Worm (Caenorhabditis elegans) whole organism, late embryonic: ENCODE results near the gene ceeh-2.

Experiments used
- T23F11.4 ChIP-seq: fragments of 200-800 bp; sonication (Bioruptor generic); optimal IDR thresholded peaks from 2 replicates; lab custom pipeline; 2018; ENCODE audit warnings: mild to moderate bottlenecking, missing genetic modification characterization, missing compliant biosample characterization
- ceh-18 ChIP-seq: sonication (generic microtip); optimal IDR thresholded peaks from 2 replicates; lab custom pipeline; 2016; ENCODE audit warnings: missing genetic modification characterization, missing compliant biosample characterization
- ceh-19 ChIP-seq: fragments of 200-800 bp; sonication (Bioruptor generic); optimal IDR thresholded peaks from 2 replicates; lab custom pipeline; 2018; ENCODE audit warnings: mild to moderate bottlenecking, missing genetic modification characterization, missing compliant biosample characterization
- ceh-2 ChIP-seq: sonication (generic microtip); optimal IDR thresholded peaks from 2 replicates; lab custom pipeline; 2016; ENCODE audit warnings: missing genotype, missing genetic modification characterization, missing compliant biosample characterization
- ceh-30 ChIP-seq: fragments of 150-350 bp; optimal IDR thresholded peaks from 2 replicates; lab custom pipeline; 2014; ENCODE audit warnings: missing biosample characterization, missing genetic modification characterization
- ceh-31 ChIP-seq: sonication (generic microtip); optimal IDR thresholded peaks from 2 replicates; lab custom pipeline; 2016; ENCODE audit warnings: missing genetic modification characterization, missing compliant biosample characterization
- ceh-6 ChIP-seq: fragments of 200-800 bp; sonication (Bioruptor generic); optimal IDR thresholded peaks from 2 replicates; lab custom pipeline; 2018; ENCODE audit warnings: mild to moderate bottlenecking, missing genetic modification characterization, missing compliant biosample characterization
- ceh-9 ChIP-seq: sonication (generic microtip); optimal IDR thresholded peaks from 2 replicates; lab custom pipeline; 2016; ENCODE audit warnings: mild to moderate bottlenecking, missing genetic modification characterization, inconsistent platforms, missing compliant biosample characterization
- dmd-4 ChIP-seq: sonication (generic microtip); optimal IDR thresholded peaks from 2 replicates; lab custom pipeline; 2016; ENCODE audit warnings: borderline replicate concordance, missing genetic modification characterization, missing compliant biosample characterization
- ets-4 ChIP-seq: sonication (generic microtip); optimal IDR thresholded peaks from 2 replicates; lab custom pipeline; 2016; ENCODE audit warnings: missing genetic modification characterization, missing compliant biosample characterization
- eyg-1 ChIP-seq: sonication (generic microtip); optimal IDR thresholded peaks from 2 replicates; lab custom pipeline; 2016; ENCODE audit warnings: missing genotype, missing genetic modification characterization, missing compliant biosample characterization
- fax-1 ChIP-seq: sonication (generic microtip); optimal IDR thresholded peaks from 2 replicates; lab custom pipeline; 2016; ENCODE audit warnings: missing genotype, missing genetic modification characterization, missing compliant biosample characterization
- hlh-15 ChIP-seq: sonication (generic microtip); optimal IDR thresholded peaks from 2 replicates; lab custom pipeline; 2016; ENCODE audit warnings: missing genetic modification characterization, missing compliant biosample characterization
- hlh-30 ChIP-seq: sonication (generic microtip); optimal IDR thresholded peaks from 2 replicates; lab custom pipeline; 2017; ENCODE audit warnings: antibody characterized with exemption, missing genetic modification characterization, missing compliant biosample characterization; ENCODE audit not compliant: insufficient read depth
- hlh-6 ChIP-seq: sonication (generic microtip); optimal IDR thresholded peaks from 2 replicates; lab custom pipeline; 2016; ENCODE audit warnings: missing genotype, missing genetic modification characterization, missing compliant biosample characterization
- hlh-8 ChIP-seq: sonication (generic microtip); optimal IDR thresholded peaks from 2 replicates; lab custom pipeline; 2016; ENCODE audit warnings: missing genotype, missing genetic modification characterization, missing compliant biosample characterization
- lim-6 ChIP-seq: sonication (generic microtip); optimal IDR thresholded peaks from 2 replicates; lab custom pipeline; 2016; ENCODE audit warnings: missing genetic modification characterization, missing compliant biosample characterization
- lin-11 ChIP-seq: fragments of 200-800 bp; sonication (Bioruptor generic); optimal IDR thresholded peaks from 2 replicates; lab custom pipeline; 2018; ENCODE audit warnings: mild to moderate bottlenecking, missing genetic modification characterization, missing compliant biosample characterization
- madf-2 ChIP-seq: sonication (generic microtip); optimal IDR thresholded peaks from 2 replicates; lab custom pipeline; 2017; ENCODE audit warnings: missing genetic modification characterization, missing compliant biosample characterization
- mec-3 ChIP-seq: sonication (generic microtip); optimal IDR thresholded peaks from 2 replicates; lab custom pipeline; 2016; ENCODE audit warnings: borderline replicate concordance, missing genetic modification characterization, missing compliant biosample characterization
- nfya-1 ChIP-seq: sonication (generic microtip); optimal IDR thresholded peaks from 2 replicates; lab custom pipeline; 2017; ENCODE audit warnings: missing genetic modification characterization, mild to moderate bottlenecking, missing compliant biosample characterization, antibody characterized with exemption, moderate library complexity
- nhr-11 ChIP-seq: fragments of 150-350 bp; optimal IDR thresholded peaks from 2 replicates; lab custom pipeline; 2014; ENCODE audit warnings: missing biosample characterization, missing genetic modification characterization
- npax-4 ChIP-seq: sonication (generic microtip); optimal IDR thresholded peaks from 2 replicates; lab custom pipeline; 2016; ENCODE audit warnings: missing genetic modification characterization, missing compliant biosample characterization
- pag-3 ChIP-seq: sonication (generic microtip); optimal IDR thresholded peaks from 2 replicates; lab custom pipeline; 2016; ENCODE audit warnings: missing compliant biosample characterization, missing genetic modification characterization, borderline replicate concordance
- pat-9 ChIP-seq: fragments of 200-800 bp; sonication (Bioruptor generic); optimal IDR thresholded peaks from 2 replicates; lab custom pipeline; 2018; ENCODE audit warnings: mild to moderate bottlenecking, missing genetic modification characterization, moderate library complexity, missing compliant biosample characterization
- pha-4 ChIP-seq: fragments of 150-350 bp; optimal IDR thresholded peaks from 2 replicates; lab custom pipeline; 2018; ENCODE audit warnings: missing biosample characterization, missing genetic modification reagents, missing genetic modification characterization
- pros-1 ChIP-seq: fragments of 150-350 bp; optimal IDR thresholded peaks from 2 replicates; lab custom pipeline; 2014; ENCODE audit warnings: missing biosample characterization, missing genetic modification reagents, missing genetic modification characterization
- rnt-1 ChIP-seq: sonication (generic microtip); optimal IDR thresholded peaks from 2 replicates; lab custom pipeline; 2016; ENCODE audit warnings: missing genetic modification characterization, missing compliant biosample characterization
- sdc-2 ChIP-seq: sonication (generic microtip); optimal IDR thresholded peaks from 2 replicates; lab custom pipeline; 2016; ENCODE audit warnings: missing genotype, missing genetic modification characterization, missing compliant biosample characterization
- sox-2 ChIP-seq: fragments of 200-800 bp; sonication (Bioruptor generic); IDR thresholded peaks from 2 replicates; pipeline ENCODE4 v1.3.6; 2022; ENCODE audit warnings: missing genetic modification reagents, missing genetic modification characterization, missing compliant biosample characterization
- syd-9 ChIP-seq: sonication (generic microtip); optimal IDR thresholded peaks from 2 replicates; lab custom pipeline; 2016; ENCODE audit warnings: mild to moderate bottlenecking, missing genetic modification characterization, moderate library complexity, missing compliant biosample characterization
- tbx-2 ChIP-seq: sonication (generic microtip); optimal IDR thresholded peaks from 2 replicates; lab custom pipeline; 2016; ENCODE audit warnings: missing genetic modification characterization, missing compliant biosample characterization
- tbx-7 ChIP-seq: sonication (generic microtip); optimal IDR thresholded peaks from 2 replicates; lab custom pipeline; 2016; ENCODE audit warnings: missing genotype, missing genetic modification characterization, missing compliant biosample characterization
- ttx-3 ChIP-seq: sonication (generic microtip); optimal IDR thresholded peaks from 2 replicates; lab custom pipeline; 2016; ENCODE audit warnings: missing genetic modification reagents, missing genetic modification characterization, missing compliant biosample characterization
- unc-3 ChIP-seq, 2 experiments: fragments of 200-800 bp in 1 of 2; sonication (Bioruptor generic) in 1 of 2; sonication (generic microtip) in 1 of 2; conservative IDR thresholded peaks in 1 of 2; optimal IDR thresholded peaks in 1 of 2; 2 replicates each; pipeline versions ENCODE4 v1.3.6 to Lab custom; 2016 to 2022; ENCODE audit warnings: missing compliant biosample characterization in 2 of 2, missing genetic modification characterization in 2 of 2, missing genetic modification reagents in 1 of 2
- unc-55 ChIP-seq: sonication (generic microtip); optimal IDR thresholded peaks from 2 replicates; lab custom pipeline; 2017; ENCODE audit warnings: missing biosample characterization, missing genetic modification reagents, missing genetic modification characterization
- unc-86 ChIP-seq: sonication (generic microtip); optimal IDR thresholded peaks from 2 replicates; lab custom pipeline; 2016; ENCODE audit warnings: missing genetic modification characterization, missing compliant biosample characterization
- zip-5 ChIP-seq: sonication (generic microtip); optimal IDR thresholded peaks from 2 replicates; lab custom pipeline; 2016; ENCODE audit warnings: missing genetic modification characterization, missing compliant biosample characterization
- ztf-16 ChIP-seq: sonication (generic microtip); optimal IDR thresholded peaks from 2 replicates; lab custom pipeline; 2017; ENCODE audit warnings: missing genetic modification characterization, missing compliant biosample characterization

ceeh-2 gene

ce11 chrV:10388318-10388717, 30.6 kb upstream of the ceeh-2 start, which contains the start of gene AC3.5:
TSS of gene AC3.5 (plus strand) at chrV:10388527.
- TF ChIP-seq ceh-6 (GFP tag; lab: Kevin White, UChicago): no peak
- no peak for TF ChIP-seq unc-55 (GFP tag; lab: Kevin White, UChicago)
- no peak for TF ChIP-seq ttx-3 (tag; lab: Kevin White, UChicago)
- no peak for TF ChIP-seq tbx-7 (tag; lab: Kevin White, UChicago)
- no peak for TF ChIP-seq ceh-9

- TF ChIP-seq npax-4 (tag; lab: Kevin White, UChicago): no peak
- TF ChIP-seq ceh-18 (tag; lab: Kevin White, UChicago): no peak
- TF ChIP-seq zip-5 (tag; lab: Kevin White, UChicago): no peak
- TF ChIP-seq dmd-4 (tag; lab: Kevin White, UChicago): no peak
- TF ChIP-seq ceh-30: no peak
- no peak for TF ChIP-seq lim-6
- no peak for TF ChIP-seq ceh-9
- no peak for TF ChIP-seq pag-3
- TF ChIP-seq hlh-30 (tag; lab: Kevin White, UChicago): no peak
- TF ChIP-seq ets-4 (tag; lab: Kevin White, UChicago): no peak
- no peak for TF ChIP-seq tbx-7 (tag; lab: Kevin White, UChicago)
- no peak for TF ChIP-seq unc-3 (GFP tag; conservative IDR thresholded peaks at IDR 0.05; lab: Robert Waterston, UW)
- no peak for TF ChIP-seq unc-3 (tag; optimal IDR thresholded peaks at IDR 0.05; lab: Kevin White, UChicago)
- no peak for TF ChIP-seq T23F11.4 (GFP tag; lab: Kevin White, UChicago)
- TF ChIP-seq nhr-11 (tag; lab: Kevin White, UChicago): no peak
- TF ChIP-seq mec-3 (tag; lab: Kevin White, UChicago): no peak
- TF ChIP-seq sdc-2: no peak
- no peak for TF ChIP-seq eyg-1
- no peak for TF ChIP-seq ztf-16
- TF ChIP-seq hlh-15 (tag; lab: Kevin White, UChicago): no peak
- no peak for TF ChIP-seq ceh-19 (GFP tag; lab: Kevin White, UChicago)
These were observed 29.7 kb upstream of the ceeh-2 start for ce11 chrV:10387412-10387811.

- TF ChIP-seq pat-9 (tag; lab: Kevin White, UChicago): no peak
- no peak for TF ChIP-seq unc-55 (GFP tag; lab: Kevin White, UChicago)
- TF ChIP-seq unc-86 (tag; lab: Kevin White, UChicago): no peak
- TF ChIP-seq fax-1 (tag; lab: Kevin White, UChicago): no peak
- no peak for TF ChIP-seq sox-2 (GFP tag; lab: Robert Waterston, UW)
- no peak for TF ChIP-seq syd-9 (tag; lab: Kevin White, UChicago)
- TF ChIP-seq zip-5 (tag; lab: Kevin White, UChicago): no peak
- no peak for TF ChIP-seq npax-4 (tag; lab: Kevin White, UChicago)
- TF ChIP-seq sdc-2: no peak
- TF ChIP-seq nhr-11 (tag; lab: Kevin White, UChicago): no peak
- no peak for TF ChIP-seq lin-11 (tag; lab: Kevin White, UChicago)
- no peak for TF ChIP-seq pros-1 (tag; lab: Kevin White, UChicago)
- TF ChIP-seq, all 69 proteins: peak for 0
These were observed 26.2 kb upstream of the ceeh-2 start, which contains the start of gene spe-10 for ce11 chrV:10383950-10384349. TSS of gene spe-10 (plus strand) at chrV:10384250.

ce11 chrV:10382142-10382541, 24.4 kb upstream of the ceeh-2 start, which contains the start of gene pqn-2:
TSS of gene pqn-2 (plus strand) at chrV:10382442.
- no peak for TF ChIP-seq fax-1 (tag; lab: Kevin White, UChicago)
- TF ChIP-seq pha-4 (tag; lab: Kevin White, UChicago): no peak
- TF ChIP-seq ceh-2 (tag; lab: Kevin White, UChicago): no peak
- no peak for TF ChIP-seq hlh-6 (tag; lab: Kevin White, UChicago)
- TF ChIP-seq tbx-2 (tag; lab: Kevin White, UChicago): no peak
- no peak for TF ChIP-seq rnt-1 (tag; lab: Kevin White, UChicago)
- no peak for TF ChIP-seq dmd-4 (tag; lab: Kevin White, UChicago)
- TF ChIP-seq madf-2 (tag; lab: Kevin White, UChicago): no peak
- no peak for TF ChIP-seq nfya-1 (tag; lab: Kevin White, UChicago)
- TF ChIP-seq ceh-18 (tag; lab: Kevin White, UChicago): no peak
- no peak for TF ChIP-seq ceh-31 (tag; lab: Kevin White, UChicago)
- no peak for TF ChIP-seq ztf-16
- no peak for TF ChIP-seq sox-2 (GFP tag; lab: Robert Waterston, UW)
- no peak for TF ChIP-seq hlh-8
